Fruit fly (Drosophila melanogaster) S2 (cell line): ENCODE data around the gene gish.
A peak's percentile ranks its signal among the peaks of the same experiment; 100 is the strongest.

Experiments
- CG8478 ChIP-seq: fragments of >200 bp; optimal IDR thresholded peaks from 2 replicates; lab custom pipeline; 2018
- CTCF ChIP-seq, 2 experiments: fragments of >200 bp; optimal IDR thresholded peaks; 2 replicates each; lab custom pipeline; 2018

DNA sequence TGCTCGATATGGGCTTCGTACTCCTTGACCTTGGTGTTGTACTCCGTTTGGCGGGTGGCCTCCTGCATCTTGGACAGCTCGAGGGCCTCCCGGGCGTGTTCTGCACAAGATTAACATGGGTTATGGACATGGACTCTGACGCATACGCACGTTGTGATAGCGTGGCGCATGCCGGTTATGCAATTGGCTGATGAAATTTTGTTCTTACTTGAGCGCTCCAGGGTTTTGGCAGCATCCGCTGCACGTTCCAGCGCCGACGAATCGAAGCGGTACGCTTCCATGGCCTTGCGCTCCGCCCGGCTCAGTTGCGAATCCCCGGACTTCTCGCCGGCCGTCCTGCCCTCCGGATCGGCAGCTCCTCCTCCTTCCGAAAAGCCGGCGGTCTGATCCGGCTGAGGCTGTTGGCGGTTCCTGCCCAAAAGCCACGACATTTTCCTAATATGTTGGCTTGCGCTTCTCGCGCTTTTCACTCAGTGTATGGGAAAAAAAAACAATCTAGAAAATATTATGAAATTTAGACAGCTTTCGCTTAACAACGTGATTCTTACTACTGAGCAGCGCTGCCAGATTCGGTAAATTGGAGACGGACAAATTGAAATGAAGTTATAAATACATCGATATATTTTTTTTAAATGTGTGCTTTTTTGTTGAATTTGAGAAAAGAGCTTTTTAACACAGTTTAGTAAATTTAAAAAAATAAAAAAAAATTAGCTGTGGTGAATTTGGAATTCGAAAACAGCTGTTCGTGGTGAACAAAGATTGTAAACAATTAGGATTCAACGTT is 8.5 kb upstream of the gish start, which contains the start of the genes bor and asun:
- peak in 1 of 2 experiments; percentile 7 for TF ChIP-seq CTCF (optimal IDR thresholded peaks at IDR 0.05; lab: Kevin White, UChicago)
- no peak for TF ChIP-seq CG8478
